Worm (Caenorhabditis elegans): ENCODE results near the gene E03H12.7.

The E03H12.7 gene

DNA sequence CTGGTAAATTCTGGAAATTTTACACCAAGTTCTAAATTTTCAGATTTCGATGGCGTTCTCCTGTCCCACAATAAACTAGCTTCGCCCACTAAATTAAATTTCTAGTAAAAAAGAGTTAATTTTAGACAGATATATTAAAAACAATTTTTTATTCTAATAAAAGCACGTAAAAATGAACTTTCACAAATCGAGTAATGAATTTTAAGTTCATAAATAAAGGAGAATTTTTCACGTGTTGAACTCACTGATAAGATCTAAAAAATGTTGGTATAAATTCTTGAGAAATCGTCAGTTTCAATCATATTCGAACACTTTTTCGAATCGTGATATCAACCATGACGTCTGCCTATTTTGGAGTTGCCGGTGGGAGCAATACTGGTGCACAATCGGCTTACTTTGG is 7.4 kb upstream of the E03H12.7 start, which contains the start of gene ssq-2:
Gene ssq-2 (plus strand): TSS at position 301 of the 400 bp plus-strand sequence.
- TF ChIP-seq peb-1 (tag; optimal IDR thresholded peaks at IDR 0.05): no peak
- no peak for TF ChIP-seq mab-5 (tag; optimal IDR thresholded peaks at IDR 0.05)
- TF ChIP-seq lin-39 (tag; optimal IDR thresholded peaks at IDR 0.05): no peak
- no peak for TF ChIP-seq blmp-1 (tag; optimal IDR thresholded peaks at IDR 0.05; ENCODE audit: insufficient read depth)

DNA sequence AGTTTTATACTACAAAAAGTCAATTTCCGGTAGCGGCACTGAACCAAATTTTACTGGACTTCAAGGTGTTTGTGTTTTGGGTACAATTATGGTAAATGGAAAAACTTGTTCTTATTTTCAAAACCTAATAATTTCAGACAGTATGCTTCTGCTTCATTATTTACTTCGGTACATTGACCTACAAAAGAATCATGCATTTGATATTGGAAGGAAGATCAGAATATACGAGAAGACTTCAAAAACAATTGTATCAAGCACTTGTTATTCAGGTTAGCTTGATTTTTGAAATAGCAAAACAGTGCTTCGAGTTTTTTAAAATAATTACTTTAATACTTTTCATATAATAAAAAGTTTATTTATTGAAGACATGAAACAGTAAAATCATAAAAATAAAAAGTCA is 4.7 kb upstream of the E03H12.7 start:
- TF ChIP-seq ama-1 (optimal IDR thresholded peaks at IDR 0.05) (no peak), lin-39 (tag; optimal IDR thresholded peaks at IDR 0.05) (no peak), gmeb-1 (tag; optimal IDR thresholded peaks at IDR 0.05) (no peak), lsy-2 (tag; optimal IDR thresholded peaks at IDR 0.05) (no peak), mab-5 (tag; optimal IDR thresholded peaks at IDR 0.05) (no peak), F13H6.1 (tag; optimal IDR thresholded peaks at IDR 0.05) (no peak), sem-4 (tag; optimal IDR thresholded peaks at IDR 0.05) (no peak), peb-1 (tag; optimal IDR thresholded peaks at IDR 0.05) (no peak), C34F6.9 (tag; optimal IDR thresholded peaks at IDR 0.05) (no peak), nhr-77 (tag; optimal IDR thresholded peaks at IDR 0.05) (no peak)

DNA sequence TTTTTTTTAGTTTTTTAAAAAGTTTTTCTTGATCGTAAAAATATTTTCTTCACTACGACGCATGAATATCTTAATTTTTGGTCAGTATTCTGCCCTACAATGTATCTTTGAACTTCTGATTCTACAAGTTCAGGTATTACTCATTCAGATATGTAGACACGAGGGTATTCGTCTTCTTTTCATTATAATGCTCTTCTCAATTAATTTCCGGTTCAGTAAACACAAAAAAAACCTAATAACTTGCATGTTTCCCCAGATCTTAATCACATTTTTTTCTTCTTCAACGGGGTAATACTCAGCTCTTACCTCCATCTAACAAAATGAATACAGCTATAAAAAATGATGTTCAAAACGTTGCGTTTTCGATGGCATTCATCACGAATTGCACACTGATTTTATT is 3.7 kb upstream of the E03H12.7 start, which contains the start of gene str-162:
Gene str-162 (plus strand): TSS at position 301 of the 400 bp plus-strand sequence.
- TF ChIP-seq mab-5 (tag; optimal IDR thresholded peaks at IDR 0.05): no peak
- no peak for TF ChIP-seq sma-9 (GFP tag; optimal IDR thresholded peaks at IDR 0.05)
- TF ChIP-seq sma-9 (tag; optimal IDR thresholded peaks at IDR 0.05): no peak
- TF ChIP-seq nhr-23 (tag; optimal IDR thresholded peaks at IDR 0.05): no peak
- TF ChIP-seq ceh-16 (tag; optimal IDR thresholded peaks at IDR 0.05): no peak
- no peak for TF ChIP-seq zag-1 (tag; optimal IDR thresholded peaks at IDR 0.05)
- TF ChIP-seq ztf-11 (tag; optimal IDR thresholded peaks at IDR 0.05): no peak
- no peak for TF ChIP-seq lsy-2 (tag; optimal IDR thresholded peaks at IDR 0.05)
- TF ChIP-seq alr-1 (tag; optimal IDR thresholded peaks at IDR 0.05): no peak
- no peak for TF ChIP-seq ztf-1 (GFP tag; conservative IDR thresholded peaks at IDR 0.05)
- TF ChIP-seq egl-27 (tag; optimal IDR thresholded peaks at IDR 0.05): no peak
- TF ChIP-seq nhr-6 (tag; optimal IDR thresholded peaks at IDR 0.05): no peak

DNA sequence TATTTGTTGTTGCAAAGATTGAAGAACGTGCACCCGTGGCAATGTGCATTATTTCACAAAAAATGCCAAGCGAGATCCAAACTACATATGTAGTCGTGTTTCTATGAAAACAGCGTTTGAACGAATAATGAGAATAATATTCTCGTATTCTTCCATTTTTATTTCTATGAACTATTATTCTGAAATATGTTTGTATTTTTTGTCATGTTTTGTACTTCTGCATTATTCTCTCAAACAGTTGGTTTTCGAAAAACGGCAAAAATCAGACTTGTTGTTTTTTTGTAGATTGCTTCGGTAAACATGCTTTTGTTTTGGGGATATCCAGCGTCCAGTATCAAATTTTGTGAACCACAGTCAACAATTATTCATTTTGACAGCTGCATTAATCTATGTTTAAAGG is 2.2 kb downstream of the E03H12.7 start, which contains the start of gene clec-177:
Gene clec-177 (plus strand): TSS at position 301 of the 400 bp plus-strand sequence.
- TF ChIP-seq ceh-16 (tag; optimal IDR thresholded peaks at IDR 0.05): no peak
- no peak for TF ChIP-seq ZK546.5 (tag; optimal IDR thresholded peaks at IDR 0.05)
- no peak for TF ChIP-seq sma-3 (GFP tag; optimal IDR thresholded peaks at IDR 0.05)
- TF ChIP-seq nhr-12 (tag; optimal IDR thresholded peaks at IDR 0.05): no peak
- TF ChIP-seq skn-1 (tag; optimal IDR thresholded peaks at IDR 0.05): no peak
- TF ChIP-seq elt-3 (tag; optimal IDR thresholded peaks at IDR 0.05): no peak
- TF ChIP-seq egl-27 (tag; optimal IDR thresholded peaks at IDR 0.05): no peak
- no peak for TF ChIP-seq lsy-2 (tag; optimal IDR thresholded peaks at IDR 0.05)
- TF ChIP-seq lin-39 (tag; optimal IDR thresholded peaks at IDR 0.05): no peak
- TF ChIP-seq nhr-237 (tag; optimal IDR thresholded peaks at IDR 0.05): no peak
- TF ChIP-seq dmd-4 (tag; optimal IDR thresholded peaks at IDR 0.05): no peak
- no peak for TF ChIP-seq snpc-4 (tag; optimal IDR thresholded peaks at IDR 0.05)
- no peak for TF ChIP-seq nhr-21 (tag; optimal IDR thresholded peaks at IDR 0.05)
- no peak for TF ChIP-seq aly-2 (tag; optimal IDR thresholded peaks at IDR 0.05)
- no peak for TF ChIP-seq F13H6.1 (tag; optimal IDR thresholded peaks at IDR 0.05)
- TF ChIP-seq nhr-6 (tag; optimal IDR thresholded peaks at IDR 0.05): no peak
- TF ChIP-seq peb-1 (tag; optimal IDR thresholded peaks at IDR 0.05): no peak
- no peak for TF ChIP-seq ztf-4 (tag; optimal IDR thresholded peaks at IDR 0.05)

DNA sequence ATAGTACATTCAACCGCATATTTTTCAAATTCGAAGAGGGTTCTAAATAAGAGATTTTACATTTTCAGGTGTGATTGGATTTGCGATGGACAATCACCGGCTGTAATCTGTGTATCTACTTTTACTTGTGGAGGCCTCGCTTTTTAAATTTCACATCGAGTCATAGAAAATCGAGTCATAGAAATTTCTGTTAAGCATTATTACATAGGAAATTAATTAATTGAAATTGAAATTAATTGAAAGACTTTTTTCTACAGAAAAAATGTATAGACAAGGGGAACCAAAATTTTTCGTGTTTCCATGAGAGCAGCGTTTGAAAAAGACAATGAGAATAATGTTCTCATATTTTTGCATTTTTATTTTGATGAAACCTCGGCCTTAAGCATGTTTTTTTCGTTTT is 4.7 kb downstream of the E03H12.7 start, which contains the start of gene clec-176:
Gene clec-176 (plus strand): TSS at position 301 of the 400 bp plus-strand sequence.
- TF ChIP-seq C34F6.9 (tag; optimal IDR thresholded peaks at IDR 0.05) (no peak), nhr-10 (tag; optimal IDR thresholded peaks at IDR 0.05) (no peak), mab-5 (tag; optimal IDR thresholded peaks at IDR 0.05) (no peak), nhr-237 (tag; optimal IDR thresholded peaks at IDR 0.05) (no peak), zag-1 (tag; optimal IDR thresholded peaks at IDR 0.05) (no peak), ztf-1 (GFP tag; conservative IDR thresholded peaks at IDR 0.05) (no peak), unc-55 (GFP tag; optimal IDR thresholded peaks at IDR 0.05) (no peak)
